Worm (Caenorhabditis elegans): ENCODE results near the gene K12D12.5.

K12D12.5 gene

DNA sequence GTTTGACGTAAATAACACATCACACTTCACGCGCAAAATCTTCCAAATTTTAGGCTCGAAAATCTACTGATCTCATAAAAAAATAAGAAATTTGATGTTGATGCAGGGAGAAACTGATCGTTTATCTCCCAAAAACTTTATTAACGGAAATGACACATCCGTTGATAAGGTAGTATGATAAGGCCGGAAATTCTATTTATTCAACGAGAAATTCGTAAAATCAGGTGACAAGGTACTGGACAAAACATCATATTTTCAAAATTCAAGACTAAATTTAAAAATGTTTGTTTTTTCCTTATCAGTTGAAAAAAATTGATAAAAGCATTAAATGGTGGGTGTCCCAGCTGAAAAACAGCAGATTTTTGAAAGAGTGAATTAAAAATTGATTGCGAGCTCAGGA lies 996 bp upstream of the K12D12.5 start:
- TF ChIP-seq cebp-1 (GFP tag; IDR thresholded peaks at IDR 0.05) = no peak
- no peak for TF ChIP-seq cebp-1 (tag; optimal IDR thresholded peaks at IDR 0.05)
- TF ChIP-seq madf-3 (GFP tag; IDR thresholded peaks at IDR 0.05) = no peak
- TF ChIP-seq akir-1 (GFP tag; optimal IDR thresholded peaks at IDR 0.05) = no peak
- TF ChIP-seq C06A6.2 (GFP tag; conservative IDR thresholded peaks at IDR 0.05) = no peak
- no peak for TF ChIP-seq F49E8.2 (tag; optimal IDR thresholded peaks at IDR 0.05; ENCODE audit: insufficient read depth)
- TF ChIP-seq ets-4 (GFP tag; optimal IDR thresholded peaks at IDR 0.05) = no peak
- no peak for TF ChIP-seq D2030.7 (GFP tag; IDR thresholded peaks at IDR 0.05)
- TF ChIP-seq lin-40 (tag; optimal IDR thresholded peaks at IDR 0.05) = no peak
- TF ChIP-seq bed-2 (GFP tag; IDR thresholded peaks at IDR 0.05) = no peak
- no peak for TF ChIP-seq sptf-2 (GFP tag; optimal IDR thresholded peaks at IDR 0.05)
- no peak for TF ChIP-seq Y56A3A.18 (GFP tag; IDR thresholded peaks at IDR 0.05)
- TF ChIP-seq lsy-27 (tag; optimal IDR thresholded peaks at IDR 0.05; ENCODE audit: borderline replicate concordance, insufficient read depth) = no peak
- TF ChIP-seq nfyb-1 (GFP tag; IDR thresholded peaks at IDR 0.05) = no peak
- TF ChIP-seq lin-35 (GFP tag; optimal IDR thresholded peaks at IDR 0.05) = no peak

DNA sequence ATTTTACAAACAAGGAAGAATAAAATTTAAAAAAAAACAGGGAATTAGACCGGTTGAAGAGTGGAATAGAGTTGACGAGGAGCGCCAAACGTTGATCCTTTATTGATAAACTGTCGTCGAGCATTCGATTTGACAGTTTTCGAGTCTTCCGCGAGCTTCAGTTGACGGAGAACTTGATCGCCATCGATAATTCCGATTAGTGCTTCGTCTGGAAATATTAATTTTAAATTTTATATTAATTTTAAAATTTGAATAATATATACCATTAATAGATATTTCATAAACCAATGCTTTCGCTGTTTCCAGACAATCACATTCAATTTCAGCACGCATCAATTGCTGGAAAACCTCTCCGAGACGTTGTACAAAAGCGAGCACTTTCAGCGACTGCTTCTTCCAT lies 4.8 kb downstream of the K12D12.5 start, which contains the start of gene K12D12.4:
Gene K12D12.4, minus strand, starts transcription at position 101 of the 400 bp plus-strand sequence.
- TF ChIP-seq bed-2 (GFP tag; IDR thresholded peaks at IDR 0.05) = no peak
- no peak for TF ChIP-seq nhr-27 (tag; optimal IDR thresholded peaks at IDR 0.05)
- no peak for TF ChIP-seq lir-1 (GFP tag; conservative IDR thresholded peaks at IDR 0.05)
- no peak for TF ChIP-seq ztf-26 (tag; optimal IDR thresholded peaks at IDR 0.05)
- TF ChIP-seq him-1 (tag; optimal IDR thresholded peaks at IDR 0.05) = no peak
- no peak for TF ChIP-seq mel-28 (tag; optimal IDR thresholded peaks at IDR 0.05; ENCODE audit: borderline replicate concordance)
- TF ChIP-seq nhr-80 (tag; optimal IDR thresholded peaks at IDR 0.05) = no peak
- no peak for TF ChIP-seq nfya-1 (tag; optimal IDR thresholded peaks at IDR 0.05; ENCODE audit: borderline replicate concordance, insufficient read depth)
- no peak for TF ChIP-seq F52B5.7 (tag; optimal IDR thresholded peaks at IDR 0.05)
- TF ChIP-seq Y53G8AR.9 (GFP tag; conservative IDR thresholded peaks at IDR 0.05) = no peak
- no peak for TF ChIP-seq ztf-28 (GFP tag; IDR thresholded peaks at IDR 0.05)
- TF ChIP-seq madf-8 (GFP tag; conservative IDR thresholded peaks at IDR 0.05) = no peak
- no peak for TF ChIP-seq atf-7 (tag; optimal IDR thresholded peaks at IDR 0.05)
- TF ChIP-seq F22D6.2 (tag; optimal IDR thresholded peaks at IDR 0.05) = no peak
- no peak for TF ChIP-seq dpff-1 (tag; optimal IDR thresholded peaks at IDR 0.05)
- TF ChIP-seq ztf-6 (GFP tag; IDR thresholded peaks at IDR 0.05) = no peak
- TF ChIP-seq mxl-1 (tag; optimal IDR thresholded peaks at IDR 0.05) = no peak
- TF ChIP-seq repo-1 (tag; optimal IDR thresholded peaks at IDR 0.05) = no peak
- no peak for TF ChIP-seq C17E4.6 (GFP tag; IDR thresholded peaks at IDR 0.05)
- no peak for TF ChIP-seq ceh-40 (GFP tag; IDR thresholded peaks at IDR 0.05)

DNA sequence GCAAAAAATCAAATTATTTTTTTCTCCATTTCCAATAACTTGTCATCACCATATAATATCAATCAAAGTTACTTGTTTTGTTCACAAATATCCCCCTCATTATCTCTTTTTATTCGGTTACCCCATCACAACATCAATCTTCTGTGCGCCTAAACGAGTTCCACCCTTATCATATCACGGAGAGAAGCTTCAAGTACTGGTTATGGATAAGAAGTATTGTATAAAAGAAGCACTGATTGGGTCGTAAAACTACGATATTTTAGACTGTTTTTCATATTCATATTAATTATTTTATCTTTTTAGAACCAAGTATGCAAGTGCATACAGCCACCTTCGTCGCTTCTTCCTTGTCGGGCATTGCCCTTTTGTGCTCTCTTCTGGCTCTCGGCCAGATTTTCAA lies 7.4 kb downstream of the K12D12.5 start, which contains the start of gene col-84:
Gene col-84, plus strand, starts transcription at position 301 of the 400 bp plus-strand sequence.
- no peak for TF ChIP-seq tbx-9 (tag; optimal IDR thresholded peaks at IDR 0.05; ENCODE audit: borderline replicate concordance)
- TF ChIP-seq nhr-80 (tag; optimal IDR thresholded peaks at IDR 0.05) = no peak
- no peak for TF ChIP-seq C06A6.2 (GFP tag; conservative IDR thresholded peaks at IDR 0.05)
- no peak for TF ChIP-seq T07F8.4 (tag; optimal IDR thresholded peaks at IDR 0.05)
- no peak for TF ChIP-seq mxl-1 (tag; optimal IDR thresholded peaks at IDR 0.05)
- TF ChIP-seq hmg-20 (GFP tag; IDR thresholded peaks at IDR 0.05) = no peak
- no peak for TF ChIP-seq ama-1 (optimal IDR thresholded peaks at IDR 0.05)
- TF ChIP-seq ama-1 (GFP tag; optimal IDR thresholded peaks at IDR 0.05) = no peak
- TF ChIP-seq ztf-25 (GFP tag; IDR thresholded peaks at IDR 0.05) = no peak
- no peak for TF ChIP-seq ztf-18 (tag; optimal IDR thresholded peaks at IDR 0.05)
- TF ChIP-seq madf-3 (GFP tag; IDR thresholded peaks at IDR 0.05) = no peak
- TF ChIP-seq ceh-79 (tag; optimal IDR thresholded peaks at IDR 0.05) = no peak
- TF ChIP-seq athp-1 (tag; optimal IDR thresholded peaks at IDR 0.05) = no peak
- no peak for TF ChIP-seq K11D2.4 (GFP tag; IDR thresholded peaks at IDR 0.05)
- no peak for TF ChIP-seq B0261.1 (tag; optimal IDR thresholded peaks at IDR 0.05)
- TF ChIP-seq lin-26 (GFP tag; IDR thresholded peaks at IDR 0.05) = no peak
- TF ChIP-seq madf-10 (tag; optimal IDR thresholded peaks at IDR 0.05) = no peak

Measured in whole organism, young adult.